Fruit fly (Drosophila melanogaster) whole organism, wandering third instar larva: ENCODE data around the gene CG33795.

Source experiments
- CG9705 ChIP-seq: fragments of 200-800 bp; sonication (Bioruptor generic); optimal IDR thresholded peaks from 2 replicates; lab custom pipeline; 2018; ENCODE audit warnings: missing biosample characterization, mild to moderate bottlenecking, missing genetic modification characterization
- OdsH ChIP-seq: fragments of 200-800 bp; sonication (Bioruptor generic); optimal IDR thresholded peaks from 2 replicates; lab custom pipeline; 2016; ENCODE audit warnings: missing biosample characterization, mild to moderate bottlenecking, missing genetic modification characterization
- ey ChIP-seq: fragments of 200-800 bp; sonication (Bioruptor generic); optimal IDR thresholded peaks from 2 replicates; lab custom pipeline; 2016; ENCODE audit warnings: missing biosample characterization, missing genetic modification characterization
- foxo ChIP-seq, 2 experiments: fragments of 200-800 bp; sonication (Bioruptor generic); optimal IDR thresholded peaks; 2 replicates in 1 of 2; 3 replicates in 1 of 2; lab custom pipeline; 2016 to 2017; ENCODE audit warnings: missing biosample characterization in 2 of 2, missing genetic modification characterization in 2 of 2
- psq ChIP-seq: fragments of 200-800 bp; sonication (Bioruptor generic); optimal IDR thresholded peaks from 3 replicates; lab custom pipeline; 2017; ENCODE audit warnings: missing biosample characterization, mild to moderate bottlenecking, missing genetic modification characterization, moderate library complexity
- rgr ChIP-seq: fragments of 200-800 bp; sonication (Bioruptor generic); optimal IDR thresholded peaks from 3 replicates; lab custom pipeline; 2016; ENCODE audit warnings: missing biosample characterization, mild to moderate bottlenecking, missing genetic modification characterization
- usp ChIP-seq: fragments of >200 bp; optimal IDR thresholded peaks from 2 replicates; lab custom pipeline; 2017; ENCODE audit warnings: missing biosample characterization, missing genetic modification characterization

- TF ChIP-seq OdsH (GFP tag; lab: Kevin White, UChicago) = no peak
- TF ChIP-seq psq (GFP tag; lab: Kevin White, UChicago) = no peak
- TF ChIP-seq ey = no peak
- TF ChIP-seq CG9705 (GFP tag; lab: Kevin White, UChicago) = no peak
- TF ChIP-seq usp (GFP tag; lab: Kevin White, UChicago) = no peak
- TF ChIP-seq rgr = no peak
- no peak for TF ChIP-seq foxo (GFP tag; optimal IDR thresholded peaks at IDR 0.05; lab: Kevin White, UChicago)
These were observed 1.2 kb downstream of the CG33795 start, which contains the start of gene CG33796 for dm6 chr3L:16170006-16170405.
